Worm (Caenorhabditis elegans) whole organism, late embryonic: Measurements from ENCODE around the gene F45D3.3.

Experiments used
- C38D4.7 ChIP-seq: fragments of 200-800 bp; sonication (Bioruptor generic); optimal IDR thresholded peaks from 2 replicates; lab custom pipeline; 2018; ENCODE audit warnings: mild to moderate bottlenecking, missing genetic modification characterization, moderate library complexity, missing compliant biosample characterization
- K02D7.2 ChIP-seq: sonication (generic microtip); optimal IDR thresholded peaks from 2 replicates; lab custom pipeline; 2017; ENCODE audit warnings: mild to moderate bottlenecking, missing genetic modification characterization, missing compliant biosample characterization
- Y22D7AL.16 ChIP-seq: sonication (generic microtip); optimal IDR thresholded peaks from 2 replicates; lab custom pipeline; 2016; ENCODE audit warnings: missing genetic modification characterization, missing compliant biosample characterization
- ceh-18 ChIP-seq: sonication (generic microtip); optimal IDR thresholded peaks from 2 replicates; lab custom pipeline; 2016; ENCODE audit warnings: missing genetic modification characterization, missing compliant biosample characterization
- ceh-22 ChIP-seq: sonication (generic microtip); optimal IDR thresholded peaks from 2 replicates; lab custom pipeline; 2017; ENCODE audit warnings: missing biosample characterization, missing genetic modification characterization
- ceh-30 ChIP-seq: fragments of 150-350 bp; optimal IDR thresholded peaks from 2 replicates; lab custom pipeline; 2014; ENCODE audit warnings: missing biosample characterization, missing genetic modification characterization
- ceh-34 ChIP-seq: sonication (generic microtip); optimal IDR thresholded peaks from 2 replicates; lab custom pipeline; 2016; ENCODE audit warnings: mild to moderate bottlenecking, missing genetic modification characterization, missing compliant biosample characterization
- ceh-45 ChIP-seq: fragments of 200-800 bp; sonication (Bioruptor generic); IDR thresholded peaks from 2 replicates; pipeline ENCODE4 v1.3.6; 2022; ENCODE audit warnings: missing genetic modification reagents, missing genetic modification characterization, missing compliant biosample characterization
- ceh-48 ChIP-seq: sonication (generic microtip); optimal IDR thresholded peaks from 2 replicates; lab custom pipeline; 2016; ENCODE audit warnings: missing genetic modification characterization, inconsistent platforms, missing compliant biosample characterization
- ceh-6 ChIP-seq: fragments of 200-800 bp; sonication (Bioruptor generic); optimal IDR thresholded peaks from 2 replicates; lab custom pipeline; 2018; ENCODE audit warnings: mild to moderate bottlenecking, missing genetic modification characterization, missing compliant biosample characterization
- ceh-9 ChIP-seq: sonication (generic microtip); optimal IDR thresholded peaks from 2 replicates; lab custom pipeline; 2016; ENCODE audit warnings: mild to moderate bottlenecking, missing genetic modification characterization, inconsistent platforms, missing compliant biosample characterization
- dve-1 ChIP-seq: sonication (generic microtip); optimal IDR thresholded peaks from 2 replicates; lab custom pipeline; 2017; ENCODE audit warnings: antibody characterized with exemption, mild to moderate bottlenecking, missing genetic modification characterization, missing compliant biosample characterization
- elt-4 ChIP-seq: sonication (generic microtip); optimal IDR thresholded peaks from 2 replicates; lab custom pipeline; 2016; ENCODE audit warnings: missing genetic modification characterization, missing compliant biosample characterization
- eyg-1 ChIP-seq: sonication (generic microtip); optimal IDR thresholded peaks from 2 replicates; lab custom pipeline; 2016; ENCODE audit warnings: missing genotype, missing genetic modification characterization, missing compliant biosample characterization
- fax-1 ChIP-seq: sonication (generic microtip); optimal IDR thresholded peaks from 2 replicates; lab custom pipeline; 2016; ENCODE audit warnings: missing genotype, missing genetic modification characterization, missing compliant biosample characterization
- fkh-10 ChIP-seq: fragments of 150-350 bp; optimal IDR thresholded peaks from 2 replicates; lab custom pipeline; 2014; ENCODE audit warnings: missing biosample characterization, missing genetic modification reagents, missing genetic modification characterization
- gmeb-2 ChIP-seq: sonication (generic microtip); optimal IDR thresholded peaks from 2 replicates; lab custom pipeline; 2016; ENCODE audit warnings: missing genetic modification characterization, inconsistent platforms, missing compliant biosample characterization
- hlh-15 ChIP-seq: sonication (generic microtip); optimal IDR thresholded peaks from 2 replicates; lab custom pipeline; 2016; ENCODE audit warnings: missing genetic modification characterization, missing compliant biosample characterization
- hlh-30 ChIP-seq: sonication (generic microtip); optimal IDR thresholded peaks from 2 replicates; lab custom pipeline; 2017; ENCODE audit warnings: antibody characterized with exemption, missing genetic modification characterization, missing compliant biosample characterization; ENCODE audit not compliant: insufficient read depth
- lim-6 ChIP-seq: sonication (generic microtip); optimal IDR thresholded peaks from 2 replicates; lab custom pipeline; 2016; ENCODE audit warnings: missing genetic modification characterization, missing compliant biosample characterization
- lin-11 ChIP-seq: fragments of 200-800 bp; sonication (Bioruptor generic); optimal IDR thresholded peaks from 2 replicates; lab custom pipeline; 2018; ENCODE audit warnings: mild to moderate bottlenecking, missing genetic modification characterization, missing compliant biosample characterization
- madf-2 ChIP-seq: sonication (generic microtip); optimal IDR thresholded peaks from 2 replicates; lab custom pipeline; 2017; ENCODE audit warnings: missing genetic modification characterization, missing compliant biosample characterization
- pha-2 ChIP-seq: sonication (generic microtip); optimal IDR thresholded peaks from 2 replicates; lab custom pipeline; 2017; ENCODE audit warnings: mild to moderate bottlenecking, missing genetic modification characterization, missing compliant biosample characterization
- pros-1 ChIP-seq: fragments of 150-350 bp; optimal IDR thresholded peaks from 2 replicates; lab custom pipeline; 2014; ENCODE audit warnings: missing biosample characterization, missing genetic modification reagents, missing genetic modification characterization
- rnt-1 ChIP-seq: sonication (generic microtip); optimal IDR thresholded peaks from 2 replicates; lab custom pipeline; 2016; ENCODE audit warnings: missing genetic modification characterization, missing compliant biosample characterization
- sox-2 ChIP-seq: fragments of 200-800 bp; sonication (Bioruptor generic); IDR thresholded peaks from 2 replicates; pipeline ENCODE4 v1.3.6; 2022; ENCODE audit warnings: missing genetic modification reagents, missing genetic modification characterization, missing compliant biosample characterization
- tbx-2 ChIP-seq: sonication (generic microtip); optimal IDR thresholded peaks from 2 replicates; lab custom pipeline; 2016; ENCODE audit warnings: missing genetic modification characterization, missing compliant biosample characterization
- tbx-7 ChIP-seq: sonication (generic microtip); optimal IDR thresholded peaks from 2 replicates; lab custom pipeline; 2016; ENCODE audit warnings: missing genotype, missing genetic modification characterization, missing compliant biosample characterization
- ttx-3 ChIP-seq: sonication (generic microtip); optimal IDR thresholded peaks from 2 replicates; lab custom pipeline; 2016; ENCODE audit warnings: missing genetic modification reagents, missing genetic modification characterization, missing compliant biosample characterization
- unc-42 ChIP-seq: sonication (generic microtip); optimal IDR thresholded peaks from 2 replicates; lab custom pipeline; 2016; ENCODE audit warnings: missing genotype, missing genetic modification characterization, missing compliant biosample characterization
- unc-86 ChIP-seq: sonication (generic microtip); optimal IDR thresholded peaks from 2 replicates; lab custom pipeline; 2016; ENCODE audit warnings: missing genetic modification characterization, missing compliant biosample characterization
- zip-5 ChIP-seq: sonication (generic microtip); optimal IDR thresholded peaks from 2 replicates; lab custom pipeline; 2016; ENCODE audit warnings: missing genetic modification characterization, missing compliant biosample characterization

F45D3.3 gene

ce11 chrV:12553286-12553725 lies 3.1 kb upstream of the F45D3.3 start:
- TF ChIP-seq madf-2 (tag; lab: Kevin White, UChicago) = no peak
- TF ChIP-seq lim-6 (tag; lab: Kevin White, UChicago) = no peak
- TF ChIP-seq ceh-6 (GFP tag; lab: Kevin White, UChicago) = no peak
- no peak for TF ChIP-seq C38D4.7 (GFP tag; lab: Kevin White, UChicago)
- TF ChIP-seq tbx-2 (tag; lab: Kevin White, UChicago) = no peak

- TF ChIP-seq sox-2 (GFP tag; lab: Robert Waterston, UW) (no peak), K02D7.2 (no peak), fkh-10 (GFP tag; lab: Kevin White, UChicago) (no peak), dve-1 (tag; lab: Kevin White, UChicago) (no peak), pha-2 (no peak), ttx-3 (no peak), elt-4 (tag; lab: Kevin White, UChicago) (no peak), ceh-34 (tag; lab: Kevin White, UChicago) (no peak), rnt-1 (no peak)
Observed at ce11 chrV:12552671-12553212, 2.6 kb upstream of the F45D3.3 start, which contains the start of gene F45D3.4. TSS of gene F45D3.4 (minus strand) at chrV:12553191.

- TF ChIP-seq ceh-45 (GFP tag; lab: Robert Waterston, UW) (no peak), ceh-30 (tag; lab: Kevin White, UChicago) (no peak)
- TF ChIP-seq, all 69 proteins: peak for 0
Observed at ce11 chrV:12551638-12552478, 1.7 kb upstream of the F45D3.3 start.

ce11 chrV:12550755-12551154 lies 570 bp upstream of the F45D3.3 start:
- peak; percentile 10 for TF ChIP-seq dve-1 (tag; lab: Kevin White, UChicago)
- no peak for TF ChIP-seq C38D4.7 (GFP tag; lab: Kevin White, UChicago)

ce11 chrV:12549604-12550003 lies 581 bp downstream of the F45D3.3 start:
- TF ChIP-seq tbx-7 (no peak), eyg-1 (tag; lab: Kevin White, UChicago) (no peak), ceh-9 (tag; lab: Kevin White, UChicago) (no peak), pros-1 (no peak), zip-5 (no peak), Y22D7AL.16 (tag; lab: Kevin White, UChicago) (no peak), unc-42 (tag; lab: Kevin White, UChicago) (no peak), pha-2 (no peak)

- TF ChIP-seq lin-11 (tag; lab: Kevin White, UChicago) (no peak), K02D7.2 (no peak), ceh-22 (no peak), ceh-18 (tag; lab: Kevin White, UChicago) (no peak), hlh-15 (tag; lab: Kevin White, UChicago) (no peak), ceh-48 (no peak), fax-1 (tag; lab: Kevin White, UChicago) (no peak), hlh-30 (no peak), unc-86 (no peak), gmeb-2 (tag; lab: Kevin White, UChicago) (no peak), Y22D7AL.16 (tag; lab: Kevin White, UChicago) (no peak), rnt-1 (no peak)
- TF ChIP-seq, all 69 proteins: peak for 0
Observed at ce11 chrV:12548830-12549229, 1.4 kb downstream of the F45D3.3 start.
